Fruit fly (Drosophila melanogaster): Measurements from ENCODE around the gene Eip74EF.

- TF ChIP-seq CTCF (optimal IDR thresholded peaks at IDR 0.05): no peak
- no peak for TF ChIP-seq CG8478 (optimal IDR thresholded peaks at IDR 0.05)
Observed at dm6 chr3L:17659268-17659589, 40.1 kb upstream of the Eip74EF start.

All from S2 (cell line).